Worm (Caenorhabditis elegans): ENCODE data around the gene memo-1.

Gene memo-1

ce11 chrV:7811758-7812157, 35.2 kb downstream of the memo-1 start, which contains the start of gene ZK742.4:
TSS of gene ZK742.4 (minus strand) at chrV:7811792.
- TF ChIP-seq tbx-2 (tag; optimal IDR thresholded peaks at IDR 0.05), result peak; percentile 12
- no peak for TF ChIP-seq lin-11 (tag; optimal IDR thresholded peaks at IDR 0.05)

- TF ChIP-seq ceh-48 (tag; optimal IDR thresholded peaks at IDR 0.05), result no peak
- no peak for TF ChIP-seq ceh-30 (tag; optimal IDR thresholded peaks at IDR 0.05)
- TF ChIP-seq ref-2 (tag; optimal IDR thresholded peaks at IDR 0.05), result no peak
- TF ChIP-seq tbx-7 (tag; optimal IDR thresholded peaks at IDR 0.05), result no peak
- TF ChIP-seq dmd-4 (tag; optimal IDR thresholded peaks at IDR 0.05; ENCODE audit: borderline replicate concordance), result no peak
These were observed 36.4 kb downstream of the memo-1 start for ce11 chrV:7810591-7810990.

- no peak for TF ChIP-seq Y22D7AL.16 (tag; optimal IDR thresholded peaks at IDR 0.05)
- no peak for TF ChIP-seq fkh-6 (tag; optimal IDR thresholded peaks at IDR 0.05)
- TF ChIP-seq ceh-9 (tag; optimal IDR thresholded peaks at IDR 0.05), result no peak
- TF ChIP-seq ceh-18 (tag; optimal IDR thresholded peaks at IDR 0.05), result no peak
- TF ChIP-seq nhr-232 (tag; optimal IDR thresholded peaks at IDR 0.05), result no peak
- no peak for TF ChIP-seq gmeb-2 (tag; optimal IDR thresholded peaks at IDR 0.05)
- no peak for TF ChIP-seq nfya-1 (tag; optimal IDR thresholded peaks at IDR 0.05)
- no peak for TF ChIP-seq ceh-24 (tag; optimal IDR thresholded peaks at IDR 0.05)
- no peak for TF ChIP-seq fkh-10 (GFP tag; optimal IDR thresholded peaks at IDR 0.05)
- TF ChIP-seq K09A11.1 (tag; optimal IDR thresholded peaks at IDR 0.05; ENCODE audit: insufficient read depth), result no peak
- no peak for TF ChIP-seq unc-86 (tag; optimal IDR thresholded peaks at IDR 0.05)
- no peak for TF ChIP-seq ahr-1 (tag; optimal IDR thresholded peaks at IDR 0.05)
- TF ChIP-seq F13H6.1 (tag; optimal IDR thresholded peaks at IDR 0.05), result no peak
- TF ChIP-seq ztf-16 (tag; optimal IDR thresholded peaks at IDR 0.05), result no peak
- TF ChIP-seq hlh-13 (GFP tag; optimal IDR thresholded peaks at IDR 0.05), result no peak
These were observed 37.4 kb downstream of the memo-1 start, which contains the start of gene ZK742.3 for ce11 chrV:7809320-7810256. TSS of gene ZK742.3 (minus strand) at chrV:7809912.

ce11 chrV:7808444-7808843, 38.5 kb downstream of the memo-1 start:
- TF ChIP-seq ahr-1 (tag; optimal IDR thresholded peaks at IDR 0.05), result no peak
- TF ChIP-seq sox-4 (tag; optimal IDR thresholded peaks at IDR 0.05), result no peak

- TF ChIP-seq elt-2 (tag; optimal IDR thresholded peaks at IDR 0.05), result no peak
- TF ChIP-seq sox-4 (tag; optimal IDR thresholded peaks at IDR 0.05), result no peak
- TF ChIP-seq ets-4 (tag; optimal IDR thresholded peaks at IDR 0.05), result no peak
- no peak for TF ChIP-seq ceh-31 (tag; optimal IDR thresholded peaks at IDR 0.05)
- TF ChIP-seq ttx-3 (tag; optimal IDR thresholded peaks at IDR 0.05), result no peak
- TF ChIP-seq gmeb-2 (tag; optimal IDR thresholded peaks at IDR 0.05), result no peak
- TF ChIP-seq unc-42 (tag; optimal IDR thresholded peaks at IDR 0.05), result no peak
- no peak for TF ChIP-seq odd-2 (tag; optimal IDR thresholded peaks at IDR 0.05)
- TF ChIP-seq ceh-2 (tag; optimal IDR thresholded peaks at IDR 0.05), result no peak
- TF ChIP-seq npax-4 (tag; optimal IDR thresholded peaks at IDR 0.05), result no peak
These were observed 40.3 kb downstream of the memo-1 start for ce11 chrV:7806629-7807028.

- no peak for TF ChIP-seq ceh-31 (tag; optimal IDR thresholded peaks at IDR 0.05)
- TF ChIP-seq C38D4.7 (GFP tag; optimal IDR thresholded peaks at IDR 0.05), result no peak
- no peak for TF ChIP-seq lim-6 (tag; optimal IDR thresholded peaks at IDR 0.05)
- no peak for TF ChIP-seq pqm-1 (tag; optimal IDR thresholded peaks at IDR 0.05)
- no peak for TF ChIP-seq odd-2 (tag; optimal IDR thresholded peaks at IDR 0.05)
- no peak for TF ChIP-seq fax-1 (tag; optimal IDR thresholded peaks at IDR 0.05)
- no peak for TF ChIP-seq ceh-34 (tag; optimal IDR thresholded peaks at IDR 0.05)
- no peak for TF ChIP-seq gmeb-2 (tag; optimal IDR thresholded peaks at IDR 0.05)
- no peak for TF ChIP-seq ceh-14 (tag; optimal IDR thresholded peaks at IDR 0.05)
- no peak for TF ChIP-seq ceh-48 (tag; optimal IDR thresholded peaks at IDR 0.05)
- TF ChIP-seq rnt-1 (tag; optimal IDR thresholded peaks at IDR 0.05), result no peak
- TF ChIP-seq zip-5 (tag; optimal IDR thresholded peaks at IDR 0.05), result no peak
- TF ChIP-seq ceh-6 (GFP tag; optimal IDR thresholded peaks at IDR 0.05), result no peak
- no peak for TF ChIP-seq tbx-7 (tag; optimal IDR thresholded peaks at IDR 0.05)
- TF ChIP-seq elt-4 (tag; optimal IDR thresholded peaks at IDR 0.05), result no peak
- no peak for TF ChIP-seq mec-3 (tag; optimal IDR thresholded peaks at IDR 0.05; ENCODE audit: borderline replicate concordance)
- TF ChIP-seq ceh-30 (tag; optimal IDR thresholded peaks at IDR 0.05), result no peak
These were observed 42.2 kb downstream of the memo-1 start, which contains the start of gene xpo-1 for ce11 chrV:7804801-7805163. TSS of gene xpo-1 (plus strand) at chrV:7805064.
